Worm (Caenorhabditis elegans) whole organism, mixed stage, embryonic: ENCODE measurements around the gene F26A1.8.

ENCODE experiments used
- blmp-1 ChIP-seq: fragments of 150-350 bp; optimal IDR thresholded peaks from 2 replicates; lab custom pipeline; 2014; ENCODE audit warnings: missing biosample characterization, missing genetic modification characterization
- ces-1 ChIP-seq: fragments of 150-350 bp; optimal IDR thresholded peaks from 2 replicates; lab custom pipeline; 2014; ENCODE audit warnings: missing biosample characterization, missing genetic modification reagents, missing genetic modification characterization
- mab-5 ChIP-seq: fragments of 150-350 bp; optimal IDR thresholded peaks from 2 replicates; lab custom pipeline; 2014; ENCODE audit warnings: missing biosample characterization, missing genetic modification characterization
- mep-1 ChIP-seq: fragments of 150-350 bp; optimal IDR thresholded peaks from 2 replicates; lab custom pipeline; 2017; ENCODE audit warnings: missing biosample characterization, missing genetic modification reagents, missing genetic modification characterization, inconsistent platforms

- TF ChIP-seq mab-5 (no peak), ces-1 (no peak), blmp-1 (tag; lab: Kevin White, UChicago) (no peak), mep-1 (tag; lab: Kevin White, UChicago) (no peak)
Observed at ce11 chrIII:4856992-4857391, 35.0 kb upstream of the F26A1.8 start.
